Fruit fly (Drosophila melanogaster) whole organism, wandering third instar larva: ENCODE data around the gene CG9377.

Source experiments
- Abd-B ChIP-seq: fragments of >200 bp; optimal IDR thresholded peaks from 2 replicates; lab custom pipeline; 2017; ENCODE audit warnings: missing biosample characterization, missing genetic modification characterization
- CrebA ChIP-seq: fragments of 200-800 bp; sonication (Bioruptor generic); optimal IDR thresholded peaks from 2 replicates; lab custom pipeline; 2016; ENCODE audit warnings: missing biosample characterization, mild to moderate bottlenecking, missing genetic modification characterization, borderline replicate concordance
- Dif ChIP-seq: fragments of 200-275, 200-300 bp; sonication (Bioruptor generic); optimal IDR thresholded peaks from 2 replicates; lab custom pipeline; 2018; ENCODE audit warnings: missing biosample characterization, missing genetic modification characterization; ENCODE audit not compliant: partially characterized antibody
- GATAd ChIP-seq: sonication (Bioruptor generic); optimal IDR thresholded peaks from 2 replicates; lab custom pipeline; 2016; ENCODE audit warnings: missing biosample characterization, missing genetic modification characterization
- HLH106 ChIP-seq: fragments of 200-800 bp; optimal IDR thresholded peaks from 3 replicates; lab custom pipeline; 2019; ENCODE audit warnings: missing biosample characterization, mild to moderate bottlenecking, missing genetic modification characterization, moderate library complexity
- Hr78 ChIP-seq: fragments of >200 bp; optimal IDR thresholded peaks from 2 replicates; lab custom pipeline; 2017; ENCODE audit warnings: missing biosample characterization, missing genetic modification characterization
- Hr83 ChIP-seq: fragments of 200-300 bp; sonication (Bioruptor generic); optimal IDR thresholded peaks from 2 replicates; lab custom pipeline; 2016; ENCODE audit warnings: missing biosample characterization, mild to moderate bottlenecking, missing genetic modification characterization, moderate library complexity; ENCODE audit not compliant: poor library complexity, severe bottlenecking
- Sp1 ChIP-seq: fragments of 200-800 bp; sonication (Bioruptor generic); optimal IDR thresholded peaks from 3 replicates; lab custom pipeline; 2019; ENCODE audit warnings: missing biosample characterization, mild to moderate bottlenecking, missing genetic modification characterization, moderate library complexity
- brk ChIP-seq: fragments of 200-800 bp; sonication (Bioruptor generic); optimal IDR thresholded peaks from 2 replicates; lab custom pipeline; 2016; ENCODE audit warnings: missing biosample characterization, mild to moderate bottlenecking, missing genetic modification characterization
- foxo ChIP-seq, 2 experiments: fragments of 200-800 bp; sonication (Bioruptor generic); optimal IDR thresholded peaks; 2 replicates in 1 of 2; 3 replicates in 1 of 2; lab custom pipeline; 2016 to 2017; ENCODE audit warnings: missing biosample characterization in 2 of 2, missing genetic modification characterization in 2 of 2
- h ChIP-seq: fragments of 200-800 bp; sonication (Bioruptor generic); optimal IDR thresholded peaks from 3 replicates; lab custom pipeline; 2016; ENCODE audit warnings: missing biosample characterization, mild to moderate bottlenecking, missing genetic modification characterization
- pan ChIP-seq: fragments of >200 bp; optimal IDR thresholded peaks from 2 replicates; lab custom pipeline; 2017
- psq ChIP-seq: fragments of 200-800 bp; sonication (Bioruptor generic); optimal IDR thresholded peaks from 3 replicates; lab custom pipeline; 2017; ENCODE audit warnings: missing biosample characterization, mild to moderate bottlenecking, missing genetic modification characterization, moderate library complexity
- usp ChIP-seq: fragments of >200 bp; optimal IDR thresholded peaks from 2 replicates; lab custom pipeline; 2017; ENCODE audit warnings: missing biosample characterization, missing genetic modification characterization

- TF ChIP-seq brk (GFP tag; lab: Kevin White, UChicago) (no peak), pan (lab: Kevin White, UChicago) (no peak), Sp1 (no peak), psq (no peak), h (no peak), GATAd (GFP tag; lab: Kevin White, UChicago) (no peak), Abd-B (no peak), Hr78 (GFP tag; lab: Kevin White, UChicago) (no peak), foxo (GFP tag; optimal IDR thresholded peaks at IDR 0.05; lab: Kevin White, UChicago) (no peak), usp (GFP tag; lab: Kevin White, UChicago) (no peak), Dif (no peak), Hr83 (no peak), HLH106 (no peak), CrebA (GFP tag; lab: Kevin White, UChicago) (no peak)
Observed at dm6 chr2L:13397393-13397792, 36.0 kb upstream of the CG9377 start.
